Worm (Caenorhabditis elegans) whole organism, L4 larva: ENCODE results near the gene lgc-6.

Experiments used
- egl-27 ChIP-seq: sonication (generic microtip); optimal IDR thresholded peaks from 3 replicates; lab custom pipeline; 2017; ENCODE audit warnings: missing biosample characterization, missing genetic modification reagents, missing genetic modification characterization
- jun-1 ChIP-seq: fragments of 150-350 bp; optimal IDR thresholded peaks from 2 replicates; lab custom pipeline; 2014; ENCODE audit warnings: missing biosample characterization, missing genetic modification reagents, missing genetic modification characterization
- mxl-3 ChIP-seq: fragments of 200-800 bp; sonication (Bioruptor generic); optimal IDR thresholded peaks from 2 replicates; lab custom pipeline; 2018; ENCODE audit warnings: mild to moderate bottlenecking, missing genetic modification characterization, missing compliant biosample characterization
- ztf-11 ChIP-seq: fragments of 150-350 bp; optimal IDR thresholded peaks from 2 replicates; lab custom pipeline; 2014; ENCODE audit warnings: missing biosample characterization, missing genetic modification characterization

DNA sequence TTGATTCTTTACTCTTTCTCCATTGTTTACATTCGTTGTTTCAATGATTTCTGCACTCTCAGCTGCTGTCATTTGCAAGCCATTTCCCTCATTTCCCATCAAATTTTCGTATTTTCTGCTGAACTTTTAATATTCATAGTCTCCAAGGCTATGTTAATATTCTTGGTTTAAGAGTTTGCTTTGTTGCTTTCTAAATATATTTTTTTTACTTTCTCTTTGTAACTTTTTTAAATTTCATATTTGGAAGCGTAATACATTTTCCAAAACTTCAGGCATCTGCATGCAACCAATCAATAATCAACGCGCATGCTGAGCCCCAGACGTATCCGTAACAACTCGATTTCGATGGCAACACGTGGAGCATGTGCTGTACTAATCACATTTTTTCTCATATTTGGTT, 21.1 kb downstream of the lgc-6 start, which contains the start of gene sqv-1:
- no peak for TF ChIP-seq egl-27 (tag; lab: Kevin White, UChicago)
- TF ChIP-seq mxl-3 (GFP tag; lab: Kevin White, UChicago): no peak
- TF ChIP-seq jun-1 (tag; lab: Kevin White, UChicago): no peak
- TF ChIP-seq ztf-11: no peak
